Fruit fly (Drosophila melanogaster): Measurements from ENCODE around the gene Hus1-like.
A peak's percentile ranks its signal among the peaks of the same experiment; 100 is the strongest.

Gene Hus1-like

dm6 chr3R:4768711-4769239 is 43.1 kb downstream of the Hus1-like start:
- TF ChIP-seq crp (GFP tag; optimal IDR thresholded peaks at IDR 0.05), result peak in 1 of 2 experiments; percentile 28
- no peak for TF ChIP-seq CG11696 (GFP tag; IDR thresholded peaks at IDR 0.05)
- TF ChIP-seq CG15696 (tag; optimal IDR thresholded peaks at IDR 0.05), result no peak
- no peak for TF ChIP-seq Vsx1 (GFP tag; optimal IDR thresholded peaks at IDR 0.05)
- no peak for TF ChIP-seq CG9215 (GFP tag; IDR thresholded peaks at IDR 0.05)
- TF ChIP-seq CG11723 (GFP tag; optimal IDR thresholded peaks at IDR 0.05), result no peak
- TF ChIP-seq bcd (GFP tag; optimal IDR thresholded peaks at IDR 0.05), result no peak
- peak; percentile 94 for TF ChIP-seq CG6254 (GFP tag; optimal IDR thresholded peaks at IDR 0.05)
- TF ChIP-seq Dbx (GFP tag; IDR thresholded peaks at IDR 0.05), result no peak
- TF ChIP-seq Hmr (GFP tag; optimal IDR thresholded peaks at IDR 0.05), result peak; percentile 14
- peak; percentile 58 for TF ChIP-seq Med (GFP tag)
- peak; percentile 70 for TF ChIP-seq cwo (GFP tag; optimal IDR thresholded peaks at IDR 0.05)
- TF ChIP-seq CG17568 (GFP tag; optimal IDR thresholded peaks at IDR 0.05), result no peak
- peak; percentile 15 for TF ChIP-seq pzg (GFP tag; optimal IDR thresholded peaks at IDR 0.05)
- peak; percentile 17; the same call in 1 of the 2 replicates for TF ChIP-seq Adf1 (GFP tag; IDR thresholded peaks at IDR 0.05)
- TF ChIP-seq ap (GFP tag; IDR thresholded peaks at IDR 0.05), result 0 out of 2 replicates have a peak, but pooled peaks have one; percentile 10
- no peak for TF ChIP-seq lbe (GFP tag; optimal IDR thresholded peaks at IDR 0.05)
- no peak for TF ChIP-seq CG1647 (GFP tag; optimal IDR thresholded peaks at IDR 0.05)
- TF ChIP-seq Mad (GFP tag; optimal IDR thresholded peaks at IDR 0.05), result no peak
- TF ChIP-seq CG9932 (GFP tag; IDR thresholded peaks at IDR 0.05), result 0 out of 2 replicates have a peak, but pooled peaks have one; percentile 14
- no peak for TF ChIP-seq Ssrp (tag; optimal IDR thresholded peaks at IDR 0.05)
- TF ChIP-seq CG16779 (GFP tag; IDR thresholded peaks at IDR 0.05), result no peak
- TF ChIP-seq abd-A (tag; optimal IDR thresholded peaks at IDR 0.05), result peak; percentile 42
- peak; percentile 30 for TF ChIP-seq CG15514 (GFP tag; optimal IDR thresholded peaks at IDR 0.05)
- TF ChIP-seq Hr51 (GFP tag; optimal IDR thresholded peaks at IDR 0.05), result no peak
- no peak for TF ChIP-seq CG6654 (GFP tag; optimal IDR thresholded peaks at IDR 0.05)
- TF ChIP-seq CG11456 (GFP tag; IDR thresholded peaks at IDR 0.05), result 0 out of 3 replicates have a peak, but pooled peaks have one; percentile 46
- peak; percentile 49 for TF ChIP-seq Fer1 (GFP tag; optimal IDR thresholded peaks at IDR 0.05)
- no peak for TF ChIP-seq CG3847 (GFP tag; IDR thresholded peaks at IDR 0.05)
- no peak for TF ChIP-seq esg (GFP tag; conservative IDR thresholded peaks at IDR 0.05)
- TF ChIP-seq Drgx (GFP tag; IDR thresholded peaks at IDR 0.05), result peak; percentile 17; the same call in 1 of the 2 replicates
- no peak for TF ChIP-seq CG7357 (GFP tag; IDR thresholded peaks at IDR 0.05)
- no peak for TF ChIP-seq gce (GFP tag; IDR thresholded peaks at IDR 0.05)
- peak; percentile 17 for TF ChIP-seq lab (GFP tag; optimal IDR thresholded peaks at IDR 0.05)
- TF ChIP-seq CG18599 (GFP tag; optimal IDR thresholded peaks at IDR 0.05), result peak; percentile 0
- TF ChIP-seq bigmax (GFP tag; optimal IDR thresholded peaks at IDR 0.05), result no peak
- no peak for TF ChIP-seq Scr (GFP tag; IDR thresholded peaks at IDR 0.05; ENCODE audit: partially characterized antibody)
- no peak for TF ChIP-seq CG12104 (GFP tag; optimal IDR thresholded peaks at IDR 0.05)
- TF ChIP-seq Doc3 (GFP tag; IDR thresholded peaks at IDR 0.05; ENCODE audit: partially characterized antibody), result no peak
- TF ChIP-seq CG9817 (tag; optimal IDR thresholded peaks at IDR 0.05), result no peak
- no peak for TF ChIP-seq Ets65A (GFP tag)
- TF ChIP-seq ATbp (GFP tag; optimal IDR thresholded peaks at IDR 0.05), result no peak
- peak; percentile 27; the same call in 1 of the 2 replicates for TF ChIP-seq slbo (GFP tag; IDR thresholded peaks at IDR 0.05)
- peak; percentile 5 for TF ChIP-seq CG13894 (tag; optimal IDR thresholded peaks at IDR 0.05)
- peak; percentile 88 for TF ChIP-seq scrt (GFP tag; optimal IDR thresholded peaks at IDR 0.05)
- 0 out of 2 replicates have a peak, but pooled peaks have one; percentile 27 for TF ChIP-seq CG42726 (GFP tag; IDR thresholded peaks at IDR 0.05; ENCODE audit: partially characterized antibody)
- TF ChIP-seq CG14014 (GFP tag; IDR thresholded peaks at IDR 0.05), result 0 out of 2 replicates have a peak, but pooled peaks have one; percentile 7
- TF ChIP-seq Deaf1 (tag; optimal IDR thresholded peaks at IDR 0.05), result peak; percentile 95
- TF ChIP-seq CG10959 (GFP tag; IDR thresholded peaks at IDR 0.05), result 0 out of 2 replicates have a peak, but pooled peaks have one; percentile 12
